Fruit fly (Drosophila melanogaster) whole organism, wandering third instar larva: ENCODE measurements around the gene CG31457.

ENCODE experiments used
- CG32264 ChIP-seq: fragments of 200-800 bp; sonication (Bioruptor generic); optimal IDR thresholded peaks from 2 replicates; lab custom pipeline; 2016; ENCODE audit warnings: missing biosample characterization, missing genetic modification characterization
- CG9705 ChIP-seq: fragments of 200-800 bp; sonication (Bioruptor generic); optimal IDR thresholded peaks from 2 replicates; lab custom pipeline; 2018; ENCODE audit warnings: missing biosample characterization, mild to moderate bottlenecking, missing genetic modification characterization
- CrebA ChIP-seq: fragments of 200-800 bp; sonication (Bioruptor generic); optimal IDR thresholded peaks from 2 replicates; lab custom pipeline; 2016; ENCODE audit warnings: missing biosample characterization, mild to moderate bottlenecking, missing genetic modification characterization, borderline replicate concordance
- Dfd ChIP-seq: fragments of >200 bp; optimal IDR thresholded peaks from 2 replicates; lab custom pipeline; 2017; ENCODE audit warnings: missing biosample characterization, missing genetic modification characterization
- Dif ChIP-seq: fragments of 200-275, 200-300 bp; sonication (Bioruptor generic); optimal IDR thresholded peaks from 2 replicates; lab custom pipeline; 2018; ENCODE audit warnings: missing biosample characterization, missing genetic modification characterization; ENCODE audit not compliant: partially characterized antibody
- HLH106 ChIP-seq: fragments of 200-800 bp; optimal IDR thresholded peaks from 3 replicates; lab custom pipeline; 2019; ENCODE audit warnings: missing biosample characterization, mild to moderate bottlenecking, missing genetic modification characterization, moderate library complexity
- Hnf4 ChIP-seq: fragments of 200-800 bp; sonication (Bioruptor generic); optimal IDR thresholded peaks from 2 replicates; lab custom pipeline; 2016; ENCODE audit warnings: missing biosample characterization, mild to moderate bottlenecking, missing genetic modification characterization
- Hr78 ChIP-seq: fragments of >200 bp; optimal IDR thresholded peaks from 2 replicates; lab custom pipeline; 2017; ENCODE audit warnings: missing biosample characterization, missing genetic modification characterization
- Hr83 ChIP-seq: fragments of 200-300 bp; sonication (Bioruptor generic); optimal IDR thresholded peaks from 2 replicates; lab custom pipeline; 2016; ENCODE audit warnings: missing biosample characterization, mild to moderate bottlenecking, missing genetic modification characterization, moderate library complexity; ENCODE audit not compliant: poor library complexity, severe bottlenecking
- Jra ChIP-seq: sonication (Bioruptor generic); optimal IDR thresholded peaks from 2 replicates; lab custom pipeline; 2016; ENCODE audit warnings: missing biosample characterization, missing genetic modification characterization
- Mio ChIP-seq: sonication (Bioruptor generic); optimal IDR thresholded peaks from 2 replicates; lab custom pipeline; 2016; ENCODE audit warnings: missing biosample characterization, missing genetic modification characterization
- Myc ChIP-seq: fragments of >200 bp; optimal IDR thresholded peaks from 2 replicates; lab custom pipeline; 2017
- N ChIP-seq: fragments of >200 bp; optimal IDR thresholded peaks from 2 replicates; lab custom pipeline; 2018; ENCODE audit warnings: missing biosample characterization, missing external identifiers, missing genetic modification characterization
- OdsH ChIP-seq: fragments of 200-800 bp; sonication (Bioruptor generic); optimal IDR thresholded peaks from 2 replicates; lab custom pipeline; 2016; ENCODE audit warnings: missing biosample characterization, mild to moderate bottlenecking, missing genetic modification characterization
- Rel ChIP-seq, 2 experiments: fragments of 200-800 bp; sonication (Bioruptor generic) in 1 of 2; optimal IDR thresholded peaks; 2 replicates in 1 of 2; 3 replicates in 1 of 2; lab custom pipeline; 2016 to 2019; ENCODE audit warnings: mild to moderate bottlenecking in 2 of 2, missing biosample characterization in 2 of 2, missing genetic modification characterization in 2 of 2, moderate library complexity in 1 of 2
- Sp1 ChIP-seq: fragments of 200-800 bp; sonication (Bioruptor generic); optimal IDR thresholded peaks from 3 replicates; lab custom pipeline; 2019; ENCODE audit warnings: missing biosample characterization, mild to moderate bottlenecking, missing genetic modification characterization, moderate library complexity
- Vsx2 ChIP-seq: fragments of 200-300, 225-300 bp; sonication (Bioruptor generic); optimal IDR thresholded peaks from 2 replicates; lab custom pipeline; 2018; ENCODE audit warnings: missing biosample characterization, missing genetic modification characterization; ENCODE audit not compliant: partially characterized antibody
- brk ChIP-seq: fragments of 200-800 bp; sonication (Bioruptor generic); optimal IDR thresholded peaks from 2 replicates; lab custom pipeline; 2016; ENCODE audit warnings: missing biosample characterization, mild to moderate bottlenecking, missing genetic modification characterization
- dl ChIP-seq, 2 experiments: fragments of 175-275, 200-275 bp in 1 of 2; fragments of 200-275 bp in 1 of 2; sonication (Bioruptor generic); optimal IDR thresholded peaks; lab custom pipeline; 2018; ENCODE audit warnings: mild to moderate bottlenecking in 2 of 2, missing biosample characterization in 2 of 2, missing genetic modification characterization in 2 of 2, moderate library complexity in 2 of 2; ENCODE audit not compliant: partially characterized antibody in 2 of 2, insufficient read depth in 1 of 2
- dmrt93B ChIP-seq: fragments of 200-800 bp; sonication (Bioruptor generic); optimal IDR thresholded peaks from 2 replicates; lab custom pipeline; 2018; ENCODE audit warnings: missing biosample characterization, mild to moderate bottlenecking, missing genetic modification characterization
- ey ChIP-seq: fragments of 200-800 bp; sonication (Bioruptor generic); optimal IDR thresholded peaks from 2 replicates; lab custom pipeline; 2016; ENCODE audit warnings: missing biosample characterization, missing genetic modification characterization
- foxo ChIP-seq, 2 experiments: fragments of 200-800 bp; sonication (Bioruptor generic); optimal IDR thresholded peaks; 2 replicates in 1 of 2; 3 replicates in 1 of 2; lab custom pipeline; 2016 to 2017; ENCODE audit warnings: missing biosample characterization in 2 of 2, missing genetic modification characterization in 2 of 2
- fru ChIP-seq: fragments of 200-800 bp; sonication (Bioruptor generic); optimal IDR thresholded peaks from 3 replicates; lab custom pipeline; 2016; ENCODE audit warnings: missing biosample characterization, mild to moderate bottlenecking, missing genetic modification characterization
- h ChIP-seq: fragments of 200-800 bp; sonication (Bioruptor generic); optimal IDR thresholded peaks from 3 replicates; lab custom pipeline; 2016; ENCODE audit warnings: missing biosample characterization, mild to moderate bottlenecking, missing genetic modification characterization
- lola ChIP-seq: fragments of >200 bp; optimal IDR thresholded peaks from 2 replicates; lab custom pipeline; 2017; ENCODE audit warnings: missing biosample characterization, missing genetic modification characterization
- pan ChIP-seq: fragments of >200 bp; optimal IDR thresholded peaks from 2 replicates; lab custom pipeline; 2017
- psq ChIP-seq: fragments of 200-800 bp; sonication (Bioruptor generic); optimal IDR thresholded peaks from 3 replicates; lab custom pipeline; 2017; ENCODE audit warnings: missing biosample characterization, mild to moderate bottlenecking, missing genetic modification characterization, moderate library complexity
- rgr ChIP-seq: fragments of 200-800 bp; sonication (Bioruptor generic); optimal IDR thresholded peaks from 3 replicates; lab custom pipeline; 2016; ENCODE audit warnings: missing biosample characterization, mild to moderate bottlenecking, missing genetic modification characterization
- sage ChIP-seq: fragments of 200-800 bp; sonication (Bioruptor generic); optimal IDR thresholded peaks from 2 replicates; lab custom pipeline; 2016; ENCODE audit warnings: missing biosample characterization, mild to moderate bottlenecking, missing genetic modification characterization
- sv ChIP-seq: fragments of 200-800 bp; sonication (Bioruptor generic); optimal IDR thresholded peaks from 3 replicates; lab custom pipeline; 2016; ENCODE audit warnings: missing biosample characterization, missing genetic modification characterization
- tai ChIP-seq: sonication (Bioruptor generic); optimal IDR thresholded peaks from 2 replicates; lab custom pipeline; 2016; ENCODE audit warnings: missing biosample characterization, missing genetic modification characterization
- usp ChIP-seq: fragments of >200 bp; optimal IDR thresholded peaks from 2 replicates; lab custom pipeline; 2017; ENCODE audit warnings: missing biosample characterization, missing genetic modification characterization

CG31457 gene

dm6 chr3R:23170335-23170734, 42.6 kb upstream of the CG31457 start:
- TF ChIP-seq tai (GFP tag; lab: Kevin White, UChicago): no peak
- TF ChIP-seq ey: no peak
- no peak for TF ChIP-seq sage (GFP tag; lab: Kevin White, UChicago)
- no peak for TF ChIP-seq Mio (GFP tag; lab: Kevin White, UChicago)
- TF ChIP-seq dmrt93B (GFP tag; lab: Kevin White, UChicago): no peak
- TF ChIP-seq Dif (GFP tag; lab: Kevin White, UChicago): no peak
- TF ChIP-seq N: no peak
- no peak for TF ChIP-seq sv (GFP tag; lab: Kevin White, UChicago)
- TF ChIP-seq CrebA (GFP tag; lab: Kevin White, UChicago): no peak
- TF ChIP-seq h (GFP tag; lab: Kevin White, UChicago): no peak
- no peak for TF ChIP-seq OdsH (GFP tag; lab: Kevin White, UChicago)
- TF ChIP-seq HLH106 (tag; lab: Kevin White, UChicago): no peak
- no peak for TF ChIP-seq Hr78 (GFP tag; lab: Kevin White, UChicago)
- no peak for TF ChIP-seq Hr83 (GFP tag; lab: Kevin White, UChicago)
- TF ChIP-seq foxo (GFP tag; optimal IDR thresholded peaks at IDR 0.05; lab: Kevin White, UChicago): no peak
- no peak for TF ChIP-seq CG32264 (GFP tag; lab: Kevin White, UChicago)
- TF ChIP-seq Hnf4 (GFP tag; lab: Kevin White, UChicago): no peak
- no peak for TF ChIP-seq pan (lab: Kevin White, UChicago)

dm6 chr3R:23167507-23168324, 39.9 kb upstream of the CG31457 start, which contains the start of gene Irk1:
Irk1 (plus strand) TSS chr3R:23168317.
- TF ChIP-seq OdsH (GFP tag; lab: Kevin White, UChicago) (no peak), foxo (GFP tag; optimal IDR thresholded peaks at IDR 0.05; lab: Kevin White, UChicago) (peak in 1 of 2 experiments; percentile 26), Dfd (GFP tag; lab: Kevin White, UChicago) (peak; percentile 31), ey (peak; percentile 4), Hr83 (GFP tag; lab: Kevin White, UChicago) (no peak), h (GFP tag; lab: Kevin White, UChicago) (peak; percentile 31)
- TF ChIP-seq, all 38 proteins: peak for 4

- TF ChIP-seq Vsx2 (GFP tag; lab: Kevin White, UChicago) (peak; percentile 90), Dfd (GFP tag; lab: Kevin White, UChicago) (no peak), CG32264 (GFP tag; lab: Kevin White, UChicago) (no peak), Hr83 (GFP tag; lab: Kevin White, UChicago) (no peak), CG9705 (no peak), h (GFP tag; lab: Kevin White, UChicago) (no peak)
These were observed 36.8 kb upstream of the CG31457 start for dm6 chr3R:23164630-23165029.

- TF ChIP-seq Dif (GFP tag; lab: Kevin White, UChicago) (no peak), h (GFP tag; lab: Kevin White, UChicago) (peak; percentile 37)
These were observed 36.4 kb upstream of the CG31457 start for dm6 chr3R:23164134-23164533.

- TF ChIP-seq CrebA (GFP tag; lab: Kevin White, UChicago): no peak
- no peak for TF ChIP-seq pan (lab: Kevin White, UChicago)
- TF ChIP-seq ey: no peak
- no peak for TF ChIP-seq Hr78 (GFP tag; lab: Kevin White, UChicago)
- TF ChIP-seq sage (GFP tag; lab: Kevin White, UChicago): no peak
- TF ChIP-seq Dfd (GFP tag; lab: Kevin White, UChicago): no peak
- TF ChIP-seq CG32264 (GFP tag; lab: Kevin White, UChicago): no peak
- TF ChIP-seq dl (GFP tag; optimal IDR thresholded peaks at IDR 0.05; lab: Kevin White, UChicago; ENCODE audit: insufficient read depth in 1 of 2, partially characterized antibody in 2 of 2): no peak
- TF ChIP-seq lola (GFP tag; lab: Kevin White, UChicago): no peak
- TF ChIP-seq rgr: no peak
- TF ChIP-seq usp (GFP tag; lab: Kevin White, UChicago): no peak
- TF ChIP-seq h (GFP tag; lab: Kevin White, UChicago): peak; percentile 12
- peak; percentile 93 for TF ChIP-seq Vsx2 (GFP tag; lab: Kevin White, UChicago)
- TF ChIP-seq Jra (GFP tag; lab: Kevin White, UChicago): no peak
- TF ChIP-seq tai (GFP tag; lab: Kevin White, UChicago): no peak
- TF ChIP-seq fru (GFP tag; lab: Kevin White, UChicago): no peak
- no peak for TF ChIP-seq psq
- no peak for TF ChIP-seq OdsH (GFP tag; lab: Kevin White, UChicago)
- no peak for TF ChIP-seq Myc (lab: Kevin White, UChicago)
- TF ChIP-seq Hr83 (GFP tag; lab: Kevin White, UChicago): no peak
- TF ChIP-seq Rel (GFP tag; optimal IDR thresholded peaks at IDR 0.05; lab: Kevin White, UChicago): no peak
- peak; percentile 91 for TF ChIP-seq Rel (tag; optimal IDR thresholded peaks at IDR 0.05; lab: Kevin White, UChicago)
- no peak for TF ChIP-seq brk (GFP tag; lab: Kevin White, UChicago)
- no peak for TF ChIP-seq Sp1 (GFP tag; lab: Kevin White, UChicago)
- no peak for TF ChIP-seq Hnf4 (GFP tag; lab: Kevin White, UChicago)
- TF ChIP-seq, all 38 proteins: peak for 3
These were observed 33.6 kb upstream of the CG31457 start, which contains the start of gene CG13829 for dm6 chr3R:23161288-23161870. CG13829 (minus strand) TSS chr3R:23161338.
